Worm (Caenorhabditis elegans) whole organism, L4 larva: ENCODE data around the gene aakg-1.
A peak's percentile ranks its signal among the peaks of the same experiment; 100 is the strongest.

ENCODE experiments used
- D1046.2 ChIP-seq: fragments of 200-800 bp; sonication (Bioruptor generic); IDR thresholded peaks from 2 replicates; pipeline ENCODE4 v1.3.6; 2022; ENCODE audit warnings: missing genetic modification characterization, missing compliant biosample characterization
- F44E2.7 ChIP-seq: fragments of 200-800 bp; sonication (Bioruptor generic); IDR thresholded peaks from 2 replicates; pipeline ENCODE4 v2.1.2; 2022; ENCODE audit warnings: missing genetic modification characterization, missing compliant biosample characterization
- F49E8.2 ChIP-seq: sonication (generic microtip); optimal IDR thresholded peaks from 2 replicates; lab custom pipeline; 2016; ENCODE audit warnings: missing compliant biosample characterization, mild to moderate bottlenecking, missing genetic modification characterization, borderline replicate concordance
- T20F7.1 ChIP-seq: fragments of 200-800 bp; sonication (Bioruptor generic); optimal IDR thresholded peaks from 2 replicates; lab custom pipeline; 2018; ENCODE audit warnings: mild to moderate bottlenecking, missing genetic modification characterization, missing compliant biosample characterization
- Y105C5A.15 ChIP-seq: fragments of 200-800 bp; sonication (Bioruptor generic); IDR thresholded peaks from 2 replicates; pipeline ENCODE4 v1.3.6; 2022; ENCODE audit warnings: missing genetic modification characterization, missing compliant biosample characterization
- Y5F2A.4 ChIP-seq: fragments of 200-800 bp; sonication (Bioruptor generic); optimal IDR thresholded peaks from 2 replicates; lab custom pipeline; 2018; ENCODE audit warnings: mild to moderate bottlenecking, missing genetic modification characterization, missing compliant biosample characterization
- Y75B8A.6 ChIP-seq: fragments of 200-800 bp; sonication (Bioruptor generic); IDR thresholded peaks from 2 replicates; pipeline ENCODE4 v1.3.6; 2022; ENCODE audit warnings: missing genetic modification reagents, missing genetic modification characterization, missing compliant biosample characterization
- ZK546.5 ChIP-seq, 2 experiments: sonication (generic microtip); optimal IDR thresholded peaks; 2 replicates each; lab custom pipeline; 2017; ENCODE audit warnings: missing biosample characterization in 2 of 2, missing genetic modification characterization in 2 of 2
- aha-1 ChIP-seq: fragments of 150-350 bp; peaks from one replicate; lab custom pipeline; 2014; ENCODE audit warnings: missing biosample characterization, missing genetic modification characterization
- aly-2 ChIP-seq: sonication (generic microtip); optimal IDR thresholded peaks from 2 replicates; lab custom pipeline; 2018; ENCODE audit warnings: missing biosample characterization, missing genetic modification characterization
- ama-1 ChIP-seq: fragments of 150-350 bp; optimal IDR thresholded peaks from 2 replicates; lab custom pipeline; 2014; ENCODE audit warnings: inconsistent platforms, mixed read lengths
- ceh-20 ChIP-seq: fragments of 200-800 bp; sonication (Bioruptor generic); IDR thresholded peaks from 2 replicates; pipeline ENCODE4 v1.3.6; 2022; ENCODE audit warnings: missing genetic modification reagents, missing genetic modification characterization, missing compliant biosample characterization
- ceh-28 ChIP-seq: fragments of 150-350 bp; optimal IDR thresholded peaks from 2 replicates; lab custom pipeline; 2014; ENCODE audit warnings: missing biosample characterization, missing genetic modification reagents, missing genetic modification characterization
- ceh-32 ChIP-seq: sonication (generic microtip); optimal IDR thresholded peaks from 2 replicates; lab custom pipeline; 2016; ENCODE audit warnings: mild to moderate bottlenecking, missing genetic modification characterization, missing compliant biosample characterization; ENCODE audit not compliant: poor library complexity
- ceh-62 ChIP-seq: sonication (generic microtip); optimal IDR thresholded peaks from 2 replicates; lab custom pipeline; 2017; ENCODE audit warnings: missing biosample characterization, missing genetic modification characterization
- ctbp-1 ChIP-seq: fragments of 200-800 bp; sonication (Bioruptor generic); IDR thresholded peaks from 2 replicates; pipeline ENCODE4 v1.3.6; 2022; ENCODE audit warnings: missing genetic modification reagents, missing genetic modification characterization, missing compliant biosample characterization
- daf-12 ChIP-seq: fragments of 150-350 bp; optimal IDR thresholded peaks from 2 replicates; lab custom pipeline; 2014; ENCODE audit warnings: missing biosample characterization, missing genetic modification reagents, missing genetic modification characterization
- daf-16 ChIP-seq, 3 experiments: sonication (generic microtip); optimal IDR thresholded peaks; 2 replicates each; lab custom pipeline; 2016 to 2017; ENCODE audit warnings: missing genetic modification characterization in 3 of 3, missing genetic modification reagents in 3 of 3, mild to moderate bottlenecking in 2 of 3, missing compliant biosample characterization in 2 of 3, missing biosample characterization in 1 of 3, moderate library complexity in 1 of 3
- dmd-6 ChIP-seq: fragments of 200-800 bp; sonication (Bioruptor generic); IDR thresholded peaks from 2 replicates; pipeline ENCODE4 v1.3.6; 2022; ENCODE audit warnings: missing genetic modification reagents, missing genetic modification characterization, missing compliant biosample characterization
- dve-1 ChIP-seq: sonication (generic microtip); optimal IDR thresholded peaks from 2 replicates; lab custom pipeline; 2017; ENCODE audit warnings: antibody characterized with exemption, mild to moderate bottlenecking, missing genetic modification characterization, missing compliant biosample characterization; ENCODE audit not compliant: insufficient read depth
- hif-1 ChIP-seq, 2 experiments: sonication (generic microtip); optimal IDR thresholded peaks; 2 replicates each; lab custom pipeline; 2016 to 2017; ENCODE audit warnings: missing compliant biosample characterization in 2 of 2, missing genetic modification characterization in 2 of 2, missing genetic modification reagents in 2 of 2, missing genotype in 2 of 2, mild to moderate bottlenecking in 1 of 2
- hmg-1.1 ChIP-seq: fragments of 200-800 bp; sonication (Bioruptor generic); IDR thresholded peaks from 2 replicates; pipeline ENCODE4 v1.3.6; 2022; ENCODE audit warnings: missing genetic modification reagents, missing genetic modification characterization, missing compliant biosample characterization
- lin-15B ChIP-seq: fragments of 150-350 bp; sonication (generic microtip); optimal IDR thresholded peaks from 3 replicates; lab custom pipeline; 2014; ENCODE audit warnings: missing biosample characterization, missing genetic modification characterization
- lin-38 ChIP-seq: fragments of 200-800 bp; sonication (Bioruptor generic); IDR thresholded peaks from 2 replicates; pipeline ENCODE4 v1.3.6; 2022; ENCODE audit warnings: missing genetic modification reagents, missing genetic modification characterization, missing compliant biosample characterization
- lir-3 ChIP-seq: sonication (generic microtip); optimal IDR thresholded peaks from 2 replicates; lab custom pipeline; 2016; ENCODE audit warnings: mild to moderate bottlenecking, missing genetic modification characterization, missing compliant biosample characterization
- mdl-1 ChIP-seq, 2 experiments: fragments of 150-350 bp in 1 of 2; sonication (generic microtip) in 1 of 2; optimal IDR thresholded peaks; 2 replicates each; lab custom pipeline; 2014 to 2017; ENCODE audit warnings: missing biosample characterization in 2 of 2, missing genetic modification characterization in 2 of 2
- mdt-29 ChIP-seq: fragments of 200-800 bp; sonication (Bioruptor generic); IDR thresholded peaks from 2 replicates; pipeline ENCODE4 v1.3.6; 2022; ENCODE audit warnings: missing genetic modification reagents, missing genetic modification characterization, missing compliant biosample characterization
- mes-2 ChIP-seq: sonication (generic microtip); optimal IDR thresholded peaks from 2 replicates; lab custom pipeline; 2016; ENCODE audit warnings: missing genotype, mild to moderate bottlenecking, missing genetic modification characterization, missing compliant biosample characterization; ENCODE audit not compliant: poor library complexity, severe bottlenecking
- nhr-10 ChIP-seq: fragments of 150-350 bp; optimal IDR thresholded peaks from 2 replicates; lab custom pipeline; 2014; ENCODE audit warnings: missing biosample characterization, missing genetic modification characterization
- nhr-11 ChIP-seq: fragments of 150-350 bp; optimal IDR thresholded peaks from 2 replicates; lab custom pipeline; 2014; ENCODE audit warnings: missing biosample characterization, missing genetic modification characterization
- nhr-111 ChIP-seq: fragments of 200-800 bp; sonication (Bioruptor generic); optimal IDR thresholded peaks from 2 replicates; lab custom pipeline; 2018; ENCODE audit warnings: mild to moderate bottlenecking, missing genetic modification characterization, missing compliant biosample characterization
- nhr-237 ChIP-seq: sonication (generic microtip); optimal IDR thresholded peaks from 2 replicates; lab custom pipeline; 2017; ENCODE audit warnings: missing biosample characterization, missing genetic modification characterization
- nhr-28 ChIP-seq: fragments of 150-350 bp; optimal IDR thresholded peaks from 2 replicates; lab custom pipeline; 2014; ENCODE audit warnings: missing biosample characterization, missing genetic modification characterization
- nhr-6 ChIP-seq: fragments of 150-350 bp; optimal IDR thresholded peaks from 2 replicates; lab custom pipeline; 2014; ENCODE audit warnings: missing biosample characterization, missing genetic modification characterization
- nhr-76 ChIP-seq: fragments of 150-350 bp; optimal IDR thresholded peaks from 2 replicates; lab custom pipeline; 2014; ENCODE audit warnings: missing biosample characterization, missing genetic modification characterization
- pha-4 ChIP-seq, 2 experiments: fragments of 150-350 bp in 1 of 2; fragments of 200-800 bp in 1 of 2; sonication (Bioruptor generic) in 1 of 2; IDR thresholded peaks in 1 of 2; optimal IDR thresholded peaks in 1 of 2; 2 replicates each; pipeline versions ENCODE4 v1.3.6 to Lab custom; 2014 to 2022; ENCODE audit warnings: missing genetic modification characterization in 2 of 2, missing genetic modification reagents in 2 of 2, missing biosample characterization in 1 of 2, missing compliant biosample characterization in 1 of 2
- php-3 ChIP-seq: fragments of 200-800 bp; sonication (Bioruptor generic); IDR thresholded peaks from 2 replicates; pipeline ENCODE4 v1.3.6; 2022; ENCODE audit warnings: missing genetic modification reagents, missing genetic modification characterization, missing compliant biosample characterization
- rbr-2 ChIP-seq: sonication (generic microtip); optimal IDR thresholded peaks from 2 replicates; lab custom pipeline; 2016; ENCODE audit warnings: missing genotype, missing genetic modification characterization, missing compliant biosample characterization
- set-16 ChIP-seq: fragments of 200-800 bp; sonication (Bioruptor generic); IDR thresholded peaks from 2 replicates; pipeline ENCODE4 v1.3.6; 2022; ENCODE audit warnings: missing genetic modification reagents, missing genetic modification characterization, missing compliant biosample characterization
- tag-97 ChIP-seq: fragments of 200-800 bp; sonication (Bioruptor generic); IDR thresholded peaks from 2 replicates; pipeline ENCODE4 v1.3.6; 2022; ENCODE audit warnings: missing genetic modification characterization, missing compliant biosample characterization
- tra-1 ChIP-seq: fragments of 200-800 bp; sonication (Bioruptor generic); IDR thresholded peaks from 2 replicates; pipeline ENCODE4 v1.3.6; 2022; ENCODE audit warnings: missing genetic modification reagents, missing genetic modification characterization, missing compliant biosample characterization
- unc-130 ChIP-seq: sonication (generic microtip); optimal IDR thresholded peaks from 2 replicates; lab custom pipeline; 2016; ENCODE audit warnings: missing genetic modification reagents, missing genetic modification characterization, missing compliant biosample characterization
- unc-62 ChIP-seq, 3 experiments: fragments of 150-350 bp in 1 of 3; sonication (generic microtip); optimal IDR thresholded peaks in 2 of 3; peaks in 1 of 3; 1 replicate in 1 of 3; 2 replicates in 2 of 3; lab custom pipeline; 2014 to 2017; ENCODE audit warnings: missing biosample characterization in 3 of 3, missing genetic modification characterization in 3 of 3, missing genetic modification reagents in 3 of 3, missing genotype in 1 of 3
- ztf-11 ChIP-seq: fragments of 150-350 bp; optimal IDR thresholded peaks from 2 replicates; lab custom pipeline; 2014; ENCODE audit warnings: missing biosample characterization, missing genetic modification characterization

aakg-1 gene

ce11 chrIII:12602070-12602469, 26.9 kb upstream of the aakg-1 start:
- TF ChIP-seq daf-16 (GFP tag; optimal IDR thresholded peaks at IDR 0.05; lab: Kevin White, UChicago) (no peak), daf-16 (tag; optimal IDR thresholded peaks at IDR 0.05; lab: Kevin White, UChicago) (no peak), ctbp-1 (GFP tag; lab: Robert Waterston, UW) (no peak), daf-12 (tag; lab: Kevin White, UChicago) (no peak), lin-38 (GFP tag; lab: Robert Waterston, UW) (0 out of 2 replicates have a peak, but pooled peaks have one; percentile 6), hif-1 (tag; optimal IDR thresholded peaks at IDR 0.05; lab: Kevin White, UChicago) (no peak), aly-2 (tag; lab: Kevin White, UChicago) (no peak), Y75B8A.6 (GFP tag; lab: Robert Waterston, UW) (no peak), ceh-32 (tag; lab: Kevin White, UChicago) (no peak), set-16 (peak; percentile 70), nhr-10 (tag; lab: Kevin White, UChicago) (no peak), nhr-237 (tag; lab: Kevin White, UChicago) (no peak), aha-1 (tag; lab: Kevin White, UChicago) (peak; percentile 59), nhr-111 (no peak)

ce11 chrIII:12599672-12600071, 24.5 kb upstream of the aakg-1 start, which contains the start of gene gldi-8:
Gene gldi-8 (minus strand): TSS chrIII:12599729.
- 0 out of 2 replicates have a peak, but pooled peaks have one; percentile 18 for TF ChIP-seq tra-1 (GFP tag; lab: Robert Waterston, UW)
- TF ChIP-seq ZK546.5 (tag; optimal IDR thresholded peaks at IDR 0.05; lab: Kevin White, UChicago) = no peak
- no peak for TF ChIP-seq mes-2 (tag; lab: Kevin White, UChicago)
- TF ChIP-seq aha-1 (tag; lab: Kevin White, UChicago) = peak; percentile 75
- 0 out of 2 replicates have a peak, but pooled peaks have one; percentile 10 for TF ChIP-seq dmd-6 (GFP tag; lab: Robert Waterston, UW)
- TF ChIP-seq php-3 (GFP tag; lab: Robert Waterston, UW) = peak; percentile 15; the same call in 1 of the 2 replicates
- 0 out of 2 replicates have a peak, but pooled peaks have one; percentile 18 for TF ChIP-seq Y105C5A.15 (GFP tag; lab: Robert Waterston, UW)
- TF ChIP-seq ama-1 (lab: Kevin White, UChicago) = peak; percentile 45

ce11 chrIII:12598418-12599330, 23.5 kb upstream of the aakg-1 start:
- TF ChIP-seq pha-4 (GFP tag; IDR thresholded peaks at IDR 0.05; lab: Robert Waterston, UW) = peak; percentile 66
- no peak for TF ChIP-seq pha-4 (tag; optimal IDR thresholded peaks at IDR 0.05; lab: Kevin White, UChicago)
- no peak for TF ChIP-seq F44E2.7
- TF ChIP-seq nhr-28 = peak; percentile 47
- peak; percentile 78 for TF ChIP-seq ceh-20
- TF ChIP-seq nhr-76 (tag; lab: Kevin White, UChicago) = no peak
- peak; percentile 25 for TF ChIP-seq unc-130
- TF ChIP-seq lin-15B (tag; lab: Kevin White, UChicago) = no peak
- peak in 1 of 2 experiments; percentile 83 for TF ChIP-seq mdl-1 (tag; optimal IDR thresholded peaks at IDR 0.05; lab: Kevin White, UChicago)
- no peak for TF ChIP-seq ztf-11 (tag; lab: Kevin White, UChicago)
- no peak for TF ChIP-seq ceh-62
- no peak for TF ChIP-seq mdt-29 (GFP tag; lab: Robert Waterston, UW)
- peak; percentile 59 for TF ChIP-seq T20F7.1 (GFP tag; lab: Kevin White, UChicago)
- TF ChIP-seq rbr-2 = peak; percentile 81
- TF ChIP-seq F49E8.2 = no peak
- TF ChIP-seq unc-62 (GFP tag; optimal IDR thresholded peaks at IDR 0.05 in 1 of 2; lab: Kevin White, UChicago) = peak in 1 of 2 experiments; percentile 97
- TF ChIP-seq unc-62 (tag; optimal IDR thresholded peaks at IDR 0.05; lab: Kevin White, UChicago) = no peak
- TF ChIP-seq Y5F2A.4 (GFP tag; lab: Kevin White, UChicago) = peak; percentile 19
- TF ChIP-seq D1046.2 = 0 out of 2 replicates have a peak, but pooled peaks have one; percentile 16
- peak; percentile 62 for TF ChIP-seq hmg-1.1
- peak; percentile 65 for TF ChIP-seq ceh-28 (tag; lab: Kevin White, UChicago)
- no peak for TF ChIP-seq lir-3 (tag; lab: Kevin White, UChicago)
- TF ChIP-seq nhr-6 (tag; lab: Kevin White, UChicago) = peak; percentile 49
- peak; percentile 86 for TF ChIP-seq dve-1
- TF ChIP-seq nhr-11 (tag; lab: Kevin White, UChicago) = peak; percentile 74
- TF ChIP-seq dmd-6 (GFP tag; lab: Robert Waterston, UW) = peak; percentile 67
- TF ChIP-seq tag-97 (GFP tag; lab: Robert Waterston, UW) = 0 out of 2 replicates have a peak, but pooled peaks have one; percentile 26
